Worm (Caenorhabditis elegans) whole organism, young adult: ENCODE results near the gene rpn-6.2.

Source experiments
- C06A6.2 ChIP-seq: fragments of 200-800 bp; sonication (Bioruptor generic); conservative IDR thresholded peaks from 2 replicates; pipeline ENCODE4 v1.3.6; 2022; ENCODE audit warnings: missing genetic modification characterization, missing compliant biosample characterization
- D2030.7 ChIP-seq: fragments of 200-800 bp; sonication (Bioruptor generic); IDR thresholded peaks from 2 replicates; pipeline ENCODE4 v1.3.6; 2022; ENCODE audit warnings: missing genetic modification reagents, missing genetic modification characterization, missing compliant biosample characterization
- F37B4.10 ChIP-seq: fragments of 200-800 bp; sonication (Bioruptor generic); IDR thresholded peaks from 2 replicates; pipeline ENCODE4 v1.3.6; 2022; ENCODE audit warnings: missing genetic modification characterization, missing compliant biosample characterization
- F39B2.1 ChIP-seq: fragments of 200-800 bp; sonication (Bioruptor generic); IDR thresholded peaks from 2 replicates; pipeline ENCODE4 v1.3.6; 2022; ENCODE audit warnings: missing genetic modification reagents, missing genetic modification characterization, missing compliant biosample characterization
- K11D2.4 ChIP-seq: fragments of 200-800 bp; sonication (Bioruptor generic); IDR thresholded peaks from 2 replicates; pipeline ENCODE4 v1.3.6; 2022; ENCODE audit warnings: missing genetic modification reagents, missing genetic modification characterization, missing compliant biosample characterization
- K12H6.12 ChIP-seq: fragments of 200-800 bp; sonication (Bioruptor generic); optimal IDR thresholded peaks from 2 replicates; lab custom pipeline; 2018; ENCODE audit warnings: mild to moderate bottlenecking, missing genetic modification characterization, missing compliant biosample characterization
- T07F8.4 ChIP-seq: sonication (generic microtip); optimal IDR thresholded peaks from 2 replicates; lab custom pipeline; 2016; ENCODE audit warnings: mild to moderate bottlenecking, missing genetic modification characterization, moderate library complexity, missing compliant biosample characterization
- Y53G8AR.9 ChIP-seq: fragments of 200-800 bp; sonication (Bioruptor generic); conservative IDR thresholded peaks from 2 replicates; pipeline ENCODE4 v1.3.6; 2022; ENCODE audit warnings: missing genetic modification reagents, missing genetic modification characterization, missing compliant biosample characterization
- Y95B8A.8 ChIP-seq: fragments of 200-800 bp; sonication (Bioruptor generic); IDR thresholded peaks from 2 replicates; pipeline ENCODE4 v1.3.6; 2022; ENCODE audit warnings: missing genetic modification reagents, missing genetic modification characterization, missing compliant biosample characterization
- ZK185.1 ChIP-seq: sonication (generic microtip); optimal IDR thresholded peaks from 2 replicates; lab custom pipeline; 2016; ENCODE audit warnings: mild to moderate bottlenecking, missing genetic modification characterization, missing compliant biosample characterization; ENCODE audit not compliant: poor library complexity, severe bottlenecking
- atf-7 ChIP-seq: sonication (generic microtip); optimal IDR thresholded peaks from 2 replicates; lab custom pipeline; 2017; ENCODE audit warnings: mild to moderate bottlenecking, missing genetic modification characterization, missing compliant biosample characterization
- attf-5 ChIP-seq: fragments of 200-800 bp; sonication (Bioruptor generic); optimal IDR thresholded peaks from 2 replicates; lab custom pipeline; 2018; ENCODE audit warnings: mild to moderate bottlenecking, missing genetic modification characterization, missing compliant biosample characterization
- bed-1 ChIP-seq: fragments of 200-800 bp; sonication (Bioruptor generic); IDR thresholded peaks from 2 replicates; pipeline ENCODE4 v1.3.6; 2022; ENCODE audit warnings: missing genetic modification reagents, missing genetic modification characterization, missing compliant biosample characterization
- bed-2 ChIP-seq: fragments of 200-800 bp; sonication (Bioruptor generic); IDR thresholded peaks from 2 replicates; pipeline ENCODE4 v1.3.6; 2022; ENCODE audit warnings: missing genetic modification reagents, missing genetic modification characterization, missing compliant biosample characterization
- cebp-1 ChIP-seq, 2 experiments: fragments of 200-800 bp in 1 of 2; sonication (Bioruptor generic) in 1 of 2; sonication (generic microtip) in 1 of 2; IDR thresholded peaks in 1 of 2; optimal IDR thresholded peaks in 1 of 2; 2 replicates each; pipeline versions ENCODE4 v1.3.6 to Lab custom; 2017 to 2022; ENCODE audit warnings: missing compliant biosample characterization in 2 of 2, missing genetic modification characterization in 2 of 2, mild to moderate bottlenecking in 1 of 2, missing genetic modification reagents in 1 of 2, moderate library complexity in 1 of 2
- cebp-2 ChIP-seq: fragments of 200-800 bp; sonication (Bioruptor generic); IDR thresholded peaks from 2 replicates; pipeline ENCODE4 v1.3.6; 2022; ENCODE audit warnings: missing genetic modification characterization, missing compliant biosample characterization
- ceh-100 ChIP-seq: fragments of 200-800 bp; sonication (Bioruptor generic); IDR thresholded peaks from 2 replicates; pipeline ENCODE4 v1.3.6; 2022; ENCODE audit warnings: missing genetic modification reagents, missing genetic modification characterization, missing compliant biosample characterization
- ceh-27 ChIP-seq: fragments of 200-800 bp; sonication (Bioruptor generic); optimal IDR thresholded peaks from 2 replicates; lab custom pipeline; 2018; ENCODE audit warnings: mild to moderate bottlenecking, missing genetic modification characterization, moderate library complexity, missing compliant biosample characterization
- dpff-1 ChIP-seq: sonication (generic microtip); optimal IDR thresholded peaks from 2 replicates; lab custom pipeline; 2017; ENCODE audit warnings: mild to moderate bottlenecking, missing genetic modification characterization, missing compliant biosample characterization
- egl-44 ChIP-seq: fragments of 200-800 bp; sonication (Bioruptor generic); IDR thresholded peaks from 2 replicates; pipeline ENCODE4 v1.3.6; 2022; ENCODE audit warnings: missing genetic modification reagents, missing genetic modification characterization, missing compliant biosample characterization
- him-1 ChIP-seq: sonication (generic microtip); optimal IDR thresholded peaks from 2 replicates; lab custom pipeline; 2016; ENCODE audit warnings: missing genotype, missing genetic modification reagents, missing genetic modification characterization, missing compliant biosample characterization
- hrde-1 ChIP-seq: sonication (generic microtip); optimal IDR thresholded peaks from 2 replicates; lab custom pipeline; 2016; ENCODE audit warnings: missing genetic modification characterization, mild to moderate bottlenecking, missing compliant biosample characterization, moderate library complexity, missing genotype, missing genetic modification reagents, borderline replicate concordance
- hsf-1 ChIP-seq: fragments of 200-800 bp; sonication (Bioruptor generic); IDR thresholded peaks from 2 replicates; pipeline ENCODE4 v1.3.6; 2022; ENCODE audit warnings: missing genetic modification reagents, missing genetic modification characterization, missing compliant biosample characterization
- lag-1 ChIP-seq: fragments of 200-800 bp; sonication (Bioruptor generic); IDR thresholded peaks from 2 replicates; pipeline ENCODE4 v1.3.6; 2022; ENCODE audit warnings: missing genetic modification reagents, missing genetic modification characterization, missing compliant biosample characterization
- lin-54 ChIP-seq: fragments of 200-800 bp; sonication (Bioruptor generic); optimal IDR thresholded peaks from 2 replicates; lab custom pipeline; 2018; ENCODE audit warnings: mild to moderate bottlenecking, missing genetic modification characterization, missing compliant biosample characterization
- lir-1 ChIP-seq: fragments of 200-800 bp; sonication (Bioruptor generic); conservative IDR thresholded peaks from 2 replicates; pipeline ENCODE4 v1.3.6; 2022; ENCODE audit warnings: missing genetic modification reagents, missing genetic modification characterization, missing compliant biosample characterization
- madf-3 ChIP-seq: fragments of 200-800 bp; sonication (Bioruptor generic); IDR thresholded peaks from 2 replicates; pipeline ENCODE4 v1.3.6; 2022; ENCODE audit warnings: missing genetic modification reagents, missing genetic modification characterization, missing compliant biosample characterization
- nfya-1 ChIP-seq: sonication (generic microtip); optimal IDR thresholded peaks from 2 replicates; lab custom pipeline; 2017; ENCODE audit warnings: antibody characterized with exemption, missing compliant biosample characterization, missing genetic modification characterization, borderline replicate concordance; ENCODE audit not compliant: insufficient read depth
- nhr-120 ChIP-seq: fragments of 200-800 bp; sonication (Bioruptor generic); IDR thresholded peaks from 2 replicates; pipeline ENCODE4 v1.3.6; 2022; ENCODE audit warnings: missing genetic modification characterization, missing compliant biosample characterization
- nhr-179 ChIP-seq: sonication (generic microtip); optimal IDR thresholded peaks from 2 replicates; lab custom pipeline; 2016; ENCODE audit warnings: mild to moderate bottlenecking, missing genetic modification characterization, missing compliant biosample characterization
- nhr-80 ChIP-seq: sonication (generic microtip); optimal IDR thresholded peaks from 2 replicates; lab custom pipeline; 2016; ENCODE audit warnings: missing genetic modification characterization, missing compliant biosample characterization
- repo-1 ChIP-seq: sonication (generic microtip); optimal IDR thresholded peaks from 2 replicates; lab custom pipeline; 2017; ENCODE audit warnings: mild to moderate bottlenecking, missing genetic modification characterization, missing compliant biosample characterization
- sea-2 ChIP-seq: fragments of 200-800 bp; sonication (Bioruptor generic); IDR thresholded peaks from 2 replicates; pipeline ENCODE4 v1.3.6; 2022; ENCODE audit warnings: missing genetic modification characterization, missing compliant biosample characterization
- snpc-1.3 ChIP-seq: sonication (generic microtip); optimal IDR thresholded peaks from 2 replicates; lab custom pipeline; 2017; ENCODE audit warnings: missing genetic modification characterization, mild to moderate bottlenecking, missing compliant biosample characterization, antibody characterized with exemption, moderate library complexity, missing genotype, missing genetic modification reagents; ENCODE audit not compliant: insufficient read depth
- snpc-4 ChIP-seq, 5 experiments: fragments of 150-350 bp in 1 of 5; sonication (generic microtip) in 4 of 5; optimal IDR thresholded peaks; 2 replicates each; lab custom pipeline; 2014 to 2018; ENCODE audit warnings: missing genetic modification characterization in 5 of 5, missing biosample characterization in 3 of 5, antibody characterized with exemption in 2 of 5, mild to moderate bottlenecking in 2 of 5, missing compliant biosample characterization in 2 of 5, missing genotype in 2 of 5, moderate library complexity in 2 of 5, missing genetic modification reagents in 1 of 5
- tbx-9 ChIP-seq: sonication (generic microtip); optimal IDR thresholded peaks from 2 replicates; lab custom pipeline; 2016; ENCODE audit warnings: borderline replicate concordance, missing genetic modification characterization, inconsistent platforms, missing compliant biosample characterization
- tlf-1 ChIP-seq: fragments of 200-800 bp; sonication (Bioruptor generic); optimal IDR thresholded peaks from 2 replicates; lab custom pipeline; 2018; ENCODE audit warnings: mild to moderate bottlenecking, missing genetic modification characterization, missing compliant biosample characterization
- unc-62 ChIP-seq: fragments of 150-350 bp; optimal IDR thresholded peaks from 2 replicates; lab custom pipeline; 2014; ENCODE audit warnings: missing biosample characterization, missing genetic modification reagents, missing genetic modification characterization
- xnd-1 ChIP-seq: sonication (generic microtip); optimal IDR thresholded peaks from 2 replicates; lab custom pipeline; 2016; ENCODE audit warnings: missing genotype, missing genetic modification reagents, missing genetic modification characterization, missing compliant biosample characterization
- ztf-18 ChIP-seq: sonication (generic microtip); optimal IDR thresholded peaks from 2 replicates; lab custom pipeline; 2016; ENCODE audit warnings: missing genotype, mild to moderate bottlenecking, missing genetic modification characterization, missing compliant biosample characterization
- ztf-25 ChIP-seq: fragments of 200-800 bp; sonication (Bioruptor generic); IDR thresholded peaks from 2 replicates; pipeline ENCODE4 v1.3.6; 2022; ENCODE audit warnings: missing genetic modification reagents, missing genetic modification characterization, missing compliant biosample characterization
- ztf-3 ChIP-seq: fragments of 200-800 bp; sonication (Bioruptor generic); optimal IDR thresholded peaks from 2 replicates; lab custom pipeline; 2018; ENCODE audit warnings: mild to moderate bottlenecking, missing genetic modification characterization, missing compliant biosample characterization
- ztf-6 ChIP-seq: fragments of 200-800 bp; sonication (Bioruptor generic); IDR thresholded peaks from 2 replicates; pipeline ENCODE4 v1.3.6; 2022; ENCODE audit warnings: missing genetic modification reagents, missing genetic modification characterization, missing compliant biosample characterization

rpn-6.2 gene

DNA sequence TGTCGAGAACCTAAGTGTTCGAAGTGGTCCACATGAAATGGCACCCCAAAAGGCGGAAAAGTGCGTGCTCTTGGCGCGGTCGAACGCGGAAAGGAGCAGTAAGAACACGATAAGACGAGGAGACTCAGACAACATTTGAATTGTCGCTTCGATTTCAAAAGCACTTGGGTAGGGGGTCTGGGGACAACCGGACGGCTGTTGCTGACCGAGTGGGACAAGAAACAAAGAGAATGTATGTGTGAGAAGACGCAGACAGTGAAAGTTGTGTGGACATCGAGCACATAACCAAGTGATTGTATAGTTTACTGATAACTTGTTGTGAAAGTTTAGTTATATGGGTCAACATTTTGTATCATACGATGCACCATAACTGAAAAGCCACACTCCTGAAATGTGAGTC, 5.4 kb upstream of the rpn-6.2 start:
- no peak for TF ChIP-seq dpff-1 (tag; lab: Kevin White, UChicago)
- TF ChIP-seq attf-5 (GFP tag; lab: Kevin White, UChicago) = peak; percentile 29
- peak; percentile 78 for TF ChIP-seq nhr-80 (tag; lab: Kevin White, UChicago)
- TF ChIP-seq cebp-1 (GFP tag; IDR thresholded peaks at IDR 0.05; lab: Robert Waterston, UW) = peak; percentile 46; the same call in 1 of the 2 replicates
- no peak for TF ChIP-seq cebp-1 (tag; optimal IDR thresholded peaks at IDR 0.05; lab: Kevin White, UChicago)

DNA sequence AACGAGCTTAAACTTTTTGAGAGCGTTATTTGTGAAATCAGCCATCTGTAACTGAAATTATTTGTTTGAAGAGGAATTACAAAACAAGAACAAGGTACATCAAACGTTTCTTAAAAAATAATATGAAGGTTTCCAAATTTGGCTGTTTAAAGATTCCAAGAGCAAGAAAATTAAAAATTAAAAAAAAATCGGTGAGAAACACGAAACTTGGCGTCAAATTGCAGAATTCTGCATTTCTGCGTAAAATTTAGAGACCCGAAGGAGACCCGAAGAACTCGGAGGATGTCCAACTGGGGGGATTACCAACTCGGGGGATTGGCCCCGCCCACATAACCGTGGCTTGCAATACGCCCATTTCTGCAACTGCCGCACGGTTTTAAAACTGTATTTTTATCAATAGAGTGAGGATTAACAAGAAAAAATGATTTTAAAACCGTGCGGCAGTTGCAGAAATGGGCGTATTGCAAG, 4.1 kb upstream of the rpn-6.2 start, which contains the start of gene rab-6.1:
TSS of gene rab-6.1 (minus strand) at position 51 of the 468 bp plus-strand sequence.
- TF ChIP-seq bed-1 (GFP tag; lab: Robert Waterston, UW) = 0 out of 2 replicates have a peak, but pooled peaks have one; percentile 24
- peak; percentile 65 for TF ChIP-seq ceh-100 (GFP tag; lab: Robert Waterston, UW)
- peak; percentile 56 for TF ChIP-seq D2030.7 (GFP tag; lab: Robert Waterston, UW)

DNA sequence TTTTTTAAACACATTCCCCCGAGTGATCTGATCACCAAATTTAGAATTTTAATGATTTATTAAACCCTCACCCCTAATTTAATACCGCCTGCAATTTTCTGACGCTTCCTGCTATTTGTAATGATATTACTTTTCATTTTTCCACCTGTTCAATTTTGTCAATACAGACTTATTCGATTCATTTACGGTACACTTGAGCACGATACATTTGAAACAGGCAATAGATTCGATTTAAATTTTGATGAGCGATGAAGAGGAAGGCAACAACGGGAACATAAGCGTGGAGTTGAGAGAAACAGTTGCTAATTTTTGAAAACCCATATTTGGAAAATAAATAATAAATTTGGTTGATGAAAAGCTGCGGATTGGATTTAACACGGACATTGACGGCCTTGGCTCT, 2.9 kb upstream of the rpn-6.2 start:
- no peak for TF ChIP-seq F37B4.10
- no peak for TF ChIP-seq unc-62 (GFP tag; lab: Kevin White, UChicago)
- no peak for TF ChIP-seq snpc-4 (GFP tag; optimal IDR thresholded peaks at IDR 0.05; lab: Kevin White, UChicago)
- TF ChIP-seq snpc-4 (tag; optimal IDR thresholded peaks at IDR 0.05; lab: Kevin White, UChicago) = no peak
- no peak for TF ChIP-seq repo-1 (tag; lab: Kevin White, UChicago)
- TF ChIP-seq Y53G8AR.9 (GFP tag; lab: Robert Waterston, UW) = 0 out of 2 replicates have a peak, but pooled peaks have one; percentile 47
- no peak for TF ChIP-seq K12H6.12 (tag; lab: Kevin White, UChicago)
- TF ChIP-seq egl-44 (GFP tag; lab: Robert Waterston, UW) = no peak
- no peak for TF ChIP-seq lir-1 (GFP tag; lab: Robert Waterston, UW)
- no peak for TF ChIP-seq K11D2.4 (GFP tag; lab: Robert Waterston, UW)
- no peak for TF ChIP-seq cebp-2 (GFP tag; lab: Robert Waterston, UW)
- TF ChIP-seq hsf-1 (GFP tag; lab: Robert Waterston, UW) = peak; percentile 5; the same call in 1 of the 2 replicates
- TF ChIP-seq ceh-27 = no peak
- no peak for TF ChIP-seq snpc-1.3 (tag; lab: Kevin White, UChicago)
- no peak for TF ChIP-seq nhr-120 (GFP tag; lab: Robert Waterston, UW)
- TF ChIP-seq cebp-1 (GFP tag; IDR thresholded peaks at IDR 0.05; lab: Robert Waterston, UW) = no peak
- TF ChIP-seq cebp-1 (tag; optimal IDR thresholded peaks at IDR 0.05; lab: Kevin White, UChicago) = peak; percentile 29
- TF ChIP-seq him-1 (tag; lab: Kevin White, UChicago) = peak; percentile 41
- TF ChIP-seq tlf-1 (GFP tag; lab: Kevin White, UChicago) = peak; percentile 20
- no peak for TF ChIP-seq bed-2 (GFP tag; lab: Robert Waterston, UW)
- TF ChIP-seq hrde-1 (tag; lab: Kevin White, UChicago) = peak; percentile 59
- no peak for TF ChIP-seq ZK185.1 (tag; lab: Kevin White, UChicago)
- TF ChIP-seq ztf-18 = no peak
- TF ChIP-seq ztf-3 = no peak
- TF ChIP-seq tbx-9 (tag; lab: Kevin White, UChicago) = no peak
- TF ChIP-seq ztf-6 (GFP tag; lab: Robert Waterston, UW) = no peak
- TF ChIP-seq lag-1 = no peak
- no peak for TF ChIP-seq nfya-1 (tag; lab: Kevin White, UChicago)
- no peak for TF ChIP-seq nhr-179 (tag; lab: Kevin White, UChicago)
- TF ChIP-seq xnd-1 (tag; lab: Kevin White, UChicago) = no peak
- no peak for TF ChIP-seq T07F8.4 (tag; lab: Kevin White, UChicago)
- no peak for TF ChIP-seq lin-54
- TF ChIP-seq nhr-80 (tag; lab: Kevin White, UChicago) = no peak
- no peak for TF ChIP-seq ztf-25 (GFP tag; lab: Robert Waterston, UW)
- no peak for TF ChIP-seq F39B2.1 (GFP tag; lab: Robert Waterston, UW)
- TF ChIP-seq madf-3 = no peak
- TF ChIP-seq atf-7 (tag; lab: Kevin White, UChicago) = no peak
- TF ChIP-seq sea-2 (GFP tag; lab: Robert Waterston, UW) = no peak
- TF ChIP-seq C06A6.2 (GFP tag; lab: Robert Waterston, UW) = no peak
- TF ChIP-seq Y95B8A.8 = peak; percentile 74; the same call in 1 of the 2 replicates
